Worm (Caenorhabditis elegans) whole organism, early embryonic: ENCODE measurements around the gene nspd-9.

ENCODE experiments used
- B0310.2 ChIP-seq: sonication (generic microtip); optimal IDR thresholded peaks from 2 replicates; lab custom pipeline; 2016; ENCODE audit warnings: mild to moderate bottlenecking, missing genetic modification characterization, missing compliant biosample characterization
- F13C5.2 ChIP-seq: sonication (generic microtip); optimal IDR thresholded peaks from 2 replicates; lab custom pipeline; 2017; ENCODE audit warnings: mild to moderate bottlenecking, missing genetic modification characterization, inconsistent platforms, missing compliant biosample characterization
- aly-1 ChIP-seq: sonication (generic microtip); optimal IDR thresholded peaks from 2 replicates; lab custom pipeline; 2016; ENCODE audit warnings: missing genetic modification characterization, missing compliant biosample characterization
- ama-1 ChIP-seq: fragments of 150-350 bp; optimal IDR thresholded peaks from 2 replicates; lab custom pipeline; 2014
- ceh-13 ChIP-seq: fragments of 200-800 bp; sonication (Bioruptor generic); optimal IDR thresholded peaks from 2 replicates; lab custom pipeline; 2018; ENCODE audit warnings: mild to moderate bottlenecking, missing genetic modification characterization, missing compliant biosample characterization
- ceh-36 ChIP-seq: sonication (generic microtip); optimal IDR thresholded peaks from 2 replicates; lab custom pipeline; 2016; ENCODE audit warnings: missing genetic modification characterization, inconsistent platforms, missing compliant biosample characterization
- ets-7 ChIP-seq: sonication (generic microtip); optimal IDR thresholded peaks from 2 replicates; lab custom pipeline; 2016; ENCODE audit warnings: missing genotype, missing genetic modification characterization, missing compliant biosample characterization
- flt-1 ChIP-seq: fragments of 200-800 bp; sonication (Bioruptor generic); IDR thresholded peaks from 2 replicates; pipeline ENCODE4 v1.3.6; 2022; ENCODE audit warnings: missing genetic modification characterization, missing compliant biosample characterization
- hmbx-1 ChIP-seq: sonication (generic microtip); optimal IDR thresholded peaks from 2 replicates; lab custom pipeline; 2016; ENCODE audit warnings: mild to moderate bottlenecking, missing genetic modification characterization, missing compliant biosample characterization
- hmg-4 ChIP-seq: fragments of 200-800 bp; sonication (Bioruptor generic); optimal IDR thresholded peaks from 2 replicates; lab custom pipeline; 2018; ENCODE audit warnings: mild to moderate bottlenecking, missing genetic modification characterization, missing compliant biosample characterization
- hnd-1 ChIP-seq: sonication (generic microtip); optimal IDR thresholded peaks from 2 replicates; lab custom pipeline; 2016; ENCODE audit warnings: missing genetic modification characterization, missing compliant biosample characterization
- pes-1 ChIP-seq: fragments of 200-800 bp; sonication (Bioruptor generic); IDR thresholded peaks from 2 replicates; pipeline ENCODE4 v1.3.6; 2022; ENCODE audit warnings: missing genetic modification reagents, missing genetic modification characterization, missing compliant biosample characterization
- scrt-1 ChIP-seq: fragments of 200-800 bp; sonication (Bioruptor generic); IDR thresholded peaks from 2 replicates; pipeline ENCODE4 v1.3.6; 2022; ENCODE audit warnings: missing genetic modification characterization, missing compliant biosample characterization
- sea-1 ChIP-seq: fragments of 200-800 bp; sonication (Bioruptor generic); conservative IDR thresholded peaks from 2 replicates; pipeline ENCODE4 v1.3.6; 2022; ENCODE audit warnings: missing genetic modification characterization, missing compliant biosample characterization
- tbx-11 ChIP-seq: fragments of 200-800 bp; sonication (Bioruptor generic); IDR thresholded peaks from 2 replicates; pipeline ENCODE4 v1.3.6; 2022; ENCODE audit warnings: missing genetic modification characterization, missing compliant biosample characterization
- tbx-37 ChIP-seq: fragments of 200-800 bp; sonication (Bioruptor generic); conservative IDR thresholded peaks from 2 replicates; pipeline ENCODE4 v1.3.6; 2022; ENCODE audit warnings: missing genetic modification reagents, missing genetic modification characterization, missing compliant biosample characterization
- tra-4 ChIP-seq: sonication (generic microtip); optimal IDR thresholded peaks from 2 replicates; lab custom pipeline; 2017; ENCODE audit warnings: missing genetic modification characterization, missing compliant biosample characterization

The nspd-9 gene

ce11 chrIII:4866762-4867161, 36.7 kb upstream of the nspd-9 start, which contains the start of gene C35D10.17:
C35D10.17 (plus strand) TSS chrIII:4867062.
- TF ChIP-seq tra-4 (tag; lab: Kevin White, UChicago): no peak
- TF ChIP-seq tbx-37: no peak
- no peak for TF ChIP-seq pes-1 (GFP tag; lab: Robert Waterston, UW)
- no peak for TF ChIP-seq tbx-11 (GFP tag; lab: Robert Waterston, UW)
- TF ChIP-seq hnd-1 (tag; lab: Kevin White, UChicago): no peak
- TF ChIP-seq hmbx-1: no peak
- no peak for TF ChIP-seq ceh-13 (GFP tag; lab: Kevin White, UChicago)

- TF ChIP-seq tra-4 (tag; lab: Kevin White, UChicago) (no peak), hmg-4 (GFP tag; lab: Kevin White, UChicago) (no peak), ama-1 (no peak), hmbx-1 (no peak), pes-1 (GFP tag; lab: Robert Waterston, UW) (no peak), sea-1 (no peak), F13C5.2 (no peak), hnd-1 (tag; lab: Kevin White, UChicago) (no peak), B0310.2 (tag; lab: Kevin White, UChicago) (no peak), scrt-1 (no peak), aly-1 (tag; lab: Kevin White, UChicago) (no peak), ceh-36 (no peak), ets-7 (no peak), tbx-37 (no peak), flt-1 (GFP tag; lab: Robert Waterston, UW) (no peak), tbx-11 (GFP tag; lab: Robert Waterston, UW) (no peak), ceh-13 (GFP tag; lab: Kevin White, UChicago) (no peak)
These were observed 33.0 kb upstream of the nspd-9 start, which contains the start of gene coq-8 for ce11 chrIII:4863127-4863526. coq-8 (plus strand) TSS chrIII:4863427.

- no peak for TF ChIP-seq tbx-37
- no peak for TF ChIP-seq pes-1 (GFP tag; lab: Robert Waterston, UW)
- no peak for TF ChIP-seq sea-1
- no peak for TF ChIP-seq hnd-1 (tag; lab: Kevin White, UChicago)
- TF ChIP-seq flt-1 (GFP tag; lab: Robert Waterston, UW): no peak
- TF ChIP-seq ets-7: no peak
- no peak for TF ChIP-seq ceh-13 (GFP tag; lab: Kevin White, UChicago)
- no peak for TF ChIP-seq hmg-4 (GFP tag; lab: Kevin White, UChicago)
- TF ChIP-seq B0310.2 (tag; lab: Kevin White, UChicago): no peak
- no peak for TF ChIP-seq scrt-1
- TF ChIP-seq ceh-36: no peak
- TF ChIP-seq tbx-11 (GFP tag; lab: Robert Waterston, UW): no peak
These were observed 31.8 kb upstream of the nspd-9 start, which contains the start of the genes C35D10.10 and C35D10.5 for ce11 chrIII:4861744-4862401. C35D10.10 (minus strand) TSS chrIII:4861794. C35D10.5 (plus strand) TSS chrIII:4862351.

ce11 chrIII:4859039-4859438, 28.9 kb upstream of the nspd-9 start, which contains the start of gene C35D10.6:
C35D10.6 (plus strand) TSS chrIII:4859339.
- TF ChIP-seq F13C5.2 (no peak), sea-1 (no peak), tbx-11 (GFP tag; lab: Robert Waterston, UW) (no peak), ceh-36 (no peak), pes-1 (GFP tag; lab: Robert Waterston, UW) (no peak), flt-1 (GFP tag; lab: Robert Waterston, UW) (no peak), B0310.2 (tag; lab: Kevin White, UChicago) (no peak), tra-4 (tag; lab: Kevin White, UChicago) (no peak), hnd-1 (tag; lab: Kevin White, UChicago) (no peak), ceh-13 (GFP tag; lab: Kevin White, UChicago) (no peak)

- TF ChIP-seq flt-1 (GFP tag; lab: Robert Waterston, UW): no peak
- TF ChIP-seq hnd-1 (tag; lab: Kevin White, UChicago): no peak
- no peak for TF ChIP-seq aly-1 (tag; lab: Kevin White, UChicago)
These were observed 26.9 kb upstream of the nspd-9 start for ce11 chrIII:4856992-4857391.

- no peak for TF ChIP-seq ceh-36
- no peak for TF ChIP-seq scrt-1
- TF ChIP-seq aly-1 (tag; lab: Kevin White, UChicago): no peak
These were observed 26.0 kb upstream of the nspd-9 start, which contains the start of gene C35D10.7 for ce11 chrIII:4856109-4856508. C35D10.7 (plus strand) TSS chrIII:4856193.

- no peak for TF ChIP-seq B0310.2 (tag; lab: Kevin White, UChicago)
- no peak for TF ChIP-seq hnd-1 (tag; lab: Kevin White, UChicago)
- TF ChIP-seq hmbx-1: no peak
- no peak for TF ChIP-seq pes-1 (GFP tag; lab: Robert Waterston, UW)
These were observed 24.8 kb upstream of the nspd-9 start, which contains the start of gene C35D10.8 for ce11 chrIII:4854918-4855317. C35D10.8 (plus strand) TSS chrIII:4855218.

- TF ChIP-seq F13C5.2 (no peak), pes-1 (GFP tag; lab: Robert Waterston, UW) (no peak), hmbx-1 (no peak), B0310.2 (tag; lab: Kevin White, UChicago) (no peak), ets-7 (no peak), ceh-13 (GFP tag; lab: Kevin White, UChicago) (no peak), ama-1 (no peak), tra-4 (tag; lab: Kevin White, UChicago) (no peak), aly-1 (tag; lab: Kevin White, UChicago) (no peak), scrt-1 (no peak), flt-1 (GFP tag; lab: Robert Waterston, UW) (no peak), hmg-4 (GFP tag; lab: Kevin White, UChicago) (no peak)
These were observed 21.9 kb upstream of the nspd-9 start, which contains the start of gene ced-4 for ce11 chrIII:4852025-4852424. ced-4 (plus strand) TSS chrIII:4852325.
